Fruit fly (Drosophila melanogaster): ENCODE data around the gene CG9449.

The CG9449 gene

dm6 chr3L:19446394-19447349, 50.9 kb downstream of the CG9449 start, which contains the start of the genes CG33062 and Chd3:
Gene CG33062 (minus strand): TSS chr3L:19446444.
Gene Chd3 (plus strand): TSS chr3L:19447173.
- TF ChIP-seq CG7045 (GFP tag; optimal IDR thresholded peaks at IDR 0.05) = no peak
- TF ChIP-seq pad (GFP tag; optimal IDR thresholded peaks at IDR 0.05) = no peak
- no peak for TF ChIP-seq Clk (GFP tag; optimal IDR thresholded peaks at IDR 0.05)
- no peak for TF ChIP-seq Mnt (GFP tag; optimal IDR thresholded peaks at IDR 0.05)
- no peak for TF ChIP-seq CG5204 (GFP tag; optimal IDR thresholded peaks at IDR 0.05)
- TF ChIP-seq tj (GFP tag; optimal IDR thresholded peaks at IDR 0.05) = no peak
- no peak for TF ChIP-seq CG7101 (tag; optimal IDR thresholded peaks at IDR 0.05)
- no peak for TF ChIP-seq CG11617 (GFP tag; optimal IDR thresholded peaks at IDR 0.05)
- TF ChIP-seq Hr96 (GFP tag; optimal IDR thresholded peaks at IDR 0.05) = no peak

DNA sequence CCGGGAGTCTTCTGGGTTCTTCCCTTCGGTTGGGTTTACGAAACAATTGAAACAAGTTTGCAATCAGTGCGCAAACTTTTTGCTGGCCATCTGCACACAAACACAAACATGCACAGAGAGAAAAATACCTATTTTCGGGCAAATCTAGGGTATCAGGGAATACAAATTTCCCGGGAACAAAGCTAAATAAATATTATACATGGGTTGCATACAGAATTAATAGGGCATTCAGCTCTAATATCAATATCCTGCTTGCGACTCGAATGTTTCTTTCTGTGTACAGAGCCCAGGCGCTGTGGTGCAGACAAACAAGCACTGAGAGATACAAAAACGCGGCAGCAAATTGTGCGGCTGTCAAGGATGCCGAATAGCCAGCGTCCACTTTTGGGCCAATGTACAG, 53.4 kb downstream of the CG9449 start:
- TF ChIP-seq pad (GFP tag; optimal IDR thresholded peaks at IDR 0.05) (no peak), Hr96 (GFP tag; optimal IDR thresholded peaks at IDR 0.05) (no peak), Crg-1 (GFP tag; optimal IDR thresholded peaks at IDR 0.05) (no peak), CG7045 (GFP tag; optimal IDR thresholded peaks at IDR 0.05) (no peak), ovo (GFP tag; optimal IDR thresholded peaks at IDR 0.05) (no peak), CG1620 (GFP tag; optimal IDR thresholded peaks at IDR 0.05) (no peak), Clk (GFP tag; optimal IDR thresholded peaks at IDR 0.05) (no peak), CG11617 (GFP tag; optimal IDR thresholded peaks at IDR 0.05) (no peak), toe (GFP tag; optimal IDR thresholded peaks at IDR 0.05) (no peak), CG12768 (GFP tag; optimal IDR thresholded peaks at IDR 0.05) (no peak), CG33017 (tag; optimal IDR thresholded peaks at IDR 0.05) (no peak), Mnt (GFP tag; optimal IDR thresholded peaks at IDR 0.05) (no peak)

DNA sequence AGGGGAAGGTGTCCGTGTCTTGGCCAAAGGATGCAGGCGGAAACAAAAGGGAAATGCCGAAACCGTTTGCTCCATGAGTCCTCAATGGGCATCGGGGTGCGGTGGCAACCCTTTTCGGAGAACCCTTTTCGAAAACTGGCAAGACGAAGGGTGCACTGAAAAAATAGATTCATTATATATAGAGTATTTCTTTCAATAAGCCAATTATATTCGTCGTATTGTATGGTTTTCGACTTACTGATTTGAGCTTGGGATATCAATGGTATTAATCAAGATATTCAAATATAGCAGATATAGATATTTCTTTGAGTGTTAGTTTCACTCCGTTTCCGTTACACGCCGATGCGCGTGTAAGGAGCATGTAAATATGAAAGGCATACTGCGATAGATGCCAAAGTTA, 55.3 kb downstream of the CG9449 start:
- no peak for TF ChIP-seq CG14711 (tag; optimal IDR thresholded peaks at IDR 0.05)
- TF ChIP-seq Crg-1 (GFP tag; optimal IDR thresholded peaks at IDR 0.05) = no peak
- no peak for TF ChIP-seq bab1 (GFP tag; optimal IDR thresholded peaks at IDR 0.05)
- TF ChIP-seq CG33017 (tag; optimal IDR thresholded peaks at IDR 0.05) = no peak
- TF ChIP-seq CG1620 (GFP tag; optimal IDR thresholded peaks at IDR 0.05) = no peak
- no peak for TF ChIP-seq ovo (GFP tag; optimal IDR thresholded peaks at IDR 0.05)
- no peak for TF ChIP-seq CG5204 (GFP tag; optimal IDR thresholded peaks at IDR 0.05)
- no peak for TF ChIP-seq cnc (optimal IDR thresholded peaks at IDR 0.05)
- TF ChIP-seq tj (GFP tag; optimal IDR thresholded peaks at IDR 0.05) = no peak

Measured in whole organism, adult.